Fruit fly (Drosophila melanogaster) whole organism, embryonic: ENCODE data around the gene CG4467.
A peak's percentile ranks its signal among the peaks of the same experiment; 100 is the strongest.

Experiments
- Atf3 ChIP-seq: fragments of 200-800 bp; sonication (Bioruptor generic); optimal IDR thresholded peaks from 3 replicates; lab custom pipeline; 2016; ENCODE audit warnings: missing biosample characterization, missing genetic modification characterization
- Atf6 ChIP-seq: fragments of 200-800 bp; sonication (Bioruptor generic); IDR thresholded peaks from 2 replicates; pipeline ENCODE4 v1.3.6; 2022; ENCODE audit warnings: missing biosample characterization, missing genetic modification characterization
- B-H1 ChIP-seq: fragments of 200-800 bp; sonication (Bioruptor generic); IDR thresholded peaks from 3 replicates; pipeline ENCODE4 v1.3.6; 2022; ENCODE audit warnings: missing biosample characterization, missing genetic modification characterization
- Bdp1 ChIP-seq: fragments of 200-800 bp; sonication (Bioruptor generic); optimal IDR thresholded peaks from 3 replicates; lab custom pipeline; 2016; ENCODE audit warnings: missing biosample characterization, missing genetic modification characterization
- CG10366 ChIP-seq: fragments of 200-800 bp; sonication (Bioruptor generic); IDR thresholded peaks from 2 replicates; pipeline ENCODE4 v1.3.6; 2022; ENCODE audit warnings: missing biosample characterization, missing genetic modification characterization
- CG11696 ChIP-seq: fragments of 200-800 bp; sonication (Bioruptor generic); IDR thresholded peaks from 2 replicates; pipeline ENCODE4 v1.3.6; 2022; ENCODE audit warnings: missing biosample characterization, missing genetic modification characterization
- CG11723 ChIP-seq: fragments of 200-800 bp; sonication (Bioruptor generic); optimal IDR thresholded peaks from 2 replicates; lab custom pipeline; 2017; ENCODE audit warnings: missing biosample characterization, mild to moderate bottlenecking, missing genetic modification characterization
- CG13894 ChIP-seq: fragments of 200-800 bp; sonication (Bioruptor generic); optimal IDR thresholded peaks from 3 replicates; lab custom pipeline; 2018; ENCODE audit warnings: missing biosample characterization, mild to moderate bottlenecking, missing genetic modification characterization, moderate library complexity
- CG14667 ChIP-seq: fragments of 200-800 bp; sonication (Bioruptor generic); IDR thresholded peaks from 2 replicates; pipeline ENCODE4 v1.3.6; 2022; ENCODE audit warnings: missing biosample characterization, missing genetic modification characterization
- CG15601 ChIP-seq: fragments of 200-800 bp; sonication (Bioruptor generic); optimal IDR thresholded peaks from 3 replicates; lab custom pipeline; 2019; ENCODE audit warnings: missing biosample characterization, mild to moderate bottlenecking, missing genetic modification characterization, moderate library complexity
- CG1603 ChIP-seq: fragments of 200-800 bp; sonication (Bioruptor generic); optimal IDR thresholded peaks from 2 replicates; lab custom pipeline; 2019; ENCODE audit warnings: missing biosample characterization, mild to moderate bottlenecking, missing genetic modification characterization, moderate library complexity
- CG17361 ChIP-seq: fragments of 200-800 bp; sonication (Bioruptor generic); IDR thresholded peaks from 3 replicates; pipeline ENCODE4 v1.3.6; 2022; ENCODE audit warnings: missing biosample characterization, missing genetic modification characterization
- CG1792 ChIP-seq: fragments of 200-800 bp; sonication (Bioruptor generic); optimal IDR thresholded peaks from 2 replicates; lab custom pipeline; 2016; ENCODE audit warnings: missing biosample characterization, missing genetic modification characterization
- CG2120 ChIP-seq: fragments of 200-800 bp; sonication (Bioruptor generic); optimal IDR thresholded peaks from 3 replicates; lab custom pipeline; 2016; ENCODE audit warnings: missing biosample characterization, missing genetic modification characterization
- CG2678 ChIP-seq: fragments of 200-800 bp; sonication (Bioruptor generic); optimal IDR thresholded peaks from 3 replicates; lab custom pipeline; 2019; ENCODE audit warnings: missing biosample characterization, mild to moderate bottlenecking, missing genetic modification characterization, moderate library complexity
- CG30403 ChIP-seq: fragments of 200-800 bp; sonication (Bioruptor generic); optimal IDR thresholded peaks from 3 replicates; lab custom pipeline; 2016; ENCODE audit warnings: missing biosample characterization, missing genetic modification characterization
- CG3281 ChIP-seq: fragments of 200-800 bp; sonication (Bioruptor generic); optimal IDR thresholded peaks from 3 replicates; lab custom pipeline; 2017; ENCODE audit warnings: missing biosample characterization, mild to moderate bottlenecking, missing genetic modification characterization
- CG4404 ChIP-seq: fragments of 200-800 bp; sonication (Bioruptor generic); IDR thresholded peaks from 2 replicates; pipeline ENCODE4 v1.3.6; 2022; ENCODE audit warnings: missing biosample characterization, missing genetic modification characterization
- CG4820 ChIP-seq: fragments of 200-800 bp; sonication (Bioruptor generic); optimal IDR thresholded peaks from 3 replicates; lab custom pipeline; 2016; ENCODE audit warnings: missing biosample characterization, missing genetic modification characterization
- CG6854 ChIP-seq: fragments of 200-800 bp; sonication (Bioruptor generic); optimal IDR thresholded peaks from 3 replicates; lab custom pipeline; 2017; ENCODE audit warnings: missing biosample characterization, mild to moderate bottlenecking, missing genetic modification characterization
- CG8290 ChIP-seq, 3 experiments: fragments of 200-800 bp; sonication (Bioruptor generic); optimal IDR thresholded peaks; 2 replicates each; lab custom pipeline; 2016 to 2019; ENCODE audit warnings: missing biosample characterization in 3 of 3, missing genetic modification characterization in 3 of 3, mild to moderate bottlenecking in 2 of 3, moderate library complexity in 1 of 3
- CkIIα-i1 ChIP-seq: fragments of 200-800 bp; sonication (Bioruptor generic); IDR thresholded peaks from 2 replicates; pipeline ENCODE4 v1.3.6; 2022; ENCODE audit warnings: missing biosample characterization, missing genetic modification characterization
- D19A ChIP-seq: fragments of 200-800 bp; optimal IDR thresholded peaks from 3 replicates; lab custom pipeline; 2019; ENCODE audit warnings: missing biosample characterization, mild to moderate bottlenecking, missing genetic modification characterization, moderate library complexity
- E2f1 ChIP-seq: fragments of 200-800 bp; sonication (Bioruptor generic); IDR thresholded peaks from 2 replicates; pipeline ENCODE4 v1.3.6; 2022; ENCODE audit warnings: missing biosample characterization, missing genetic modification characterization
- Eip74EF ChIP-seq, 2 experiments: fragments of 200-800 bp in 1 of 2; fragments of >200 bp in 1 of 2; sonication (Bioruptor generic) in 1 of 2; optimal IDR thresholded peaks; 2 replicates each; lab custom pipeline; 2017 to 2019; ENCODE audit warnings: missing biosample characterization in 2 of 2, missing genetic modification characterization in 2 of 2, mild to moderate bottlenecking in 1 of 2, moderate library complexity in 1 of 2
- Fer1 ChIP-seq: fragments of 200-800 bp; sonication (Bioruptor generic); optimal IDR thresholded peaks from 2 replicates; lab custom pipeline; 2017; ENCODE audit warnings: missing biosample characterization, mild to moderate bottlenecking, missing genetic modification characterization
- HHEX ChIP-seq: fragments of 200-800 bp; sonication (Bioruptor generic); optimal IDR thresholded peaks from 3 replicates; lab custom pipeline; 2017; ENCODE audit warnings: missing biosample characterization, mild to moderate bottlenecking, missing genetic modification characterization, missing genetic modification reagents
- HmgZ ChIP-seq: fragments of 200-800 bp; sonication (Bioruptor generic); optimal IDR thresholded peaks from 2 replicates; lab custom pipeline; 2018; ENCODE audit warnings: missing biosample characterization, mild to moderate bottlenecking, missing genetic modification characterization
- Hr78 ChIP-seq, 2 experiments: fragments of 200-800 bp in 1 of 2; fragments of >200 bp in 1 of 2; sonication (Bioruptor generic) in 1 of 2; optimal IDR thresholded peaks; 2 replicates each; lab custom pipeline; 2017 to 2019; ENCODE audit warnings: missing biosample characterization in 2 of 2, missing genetic modification characterization in 2 of 2, mild to moderate bottlenecking in 1 of 2, moderate library complexity in 1 of 2
- MTF-1 ChIP-seq: fragments of 200-800 bp; sonication (Bioruptor generic); optimal IDR thresholded peaks from 2 replicates; lab custom pipeline; 2018; ENCODE audit warnings: missing biosample characterization, mild to moderate bottlenecking, missing genetic modification characterization, borderline replicate concordance
- Mad ChIP-seq: fragments of 200-800 bp; sonication (Bioruptor generic); optimal IDR thresholded peaks from 2 replicates; lab custom pipeline; 2016; ENCODE audit warnings: missing biosample characterization, missing genetic modification characterization
- Mrtf ChIP-seq: fragments of 200-800 bp; sonication (Bioruptor generic); IDR thresholded peaks from 3 replicates; pipeline ENCODE4 v1.3.6; 2022; ENCODE audit warnings: missing biosample characterization, missing genetic modification characterization
- Ptx1 ChIP-seq: fragments of 200-800 bp; sonication (Bioruptor generic); IDR thresholded peaks from 2 replicates; pipeline ENCODE4 v1.3.6; 2022; ENCODE audit warnings: missing biosample characterization, missing genetic modification characterization
- Trl ChIP-seq, 3 experiments: fragments of >200 bp in 2 of 3; fragments of 200-800 bp in 1 of 3; sonication (Bioruptor generic) in 1 of 3; optimal IDR thresholded peaks; 2 replicates in 1 of 3; 3 replicates in 2 of 3; lab custom pipeline; 2016 to 2017; ENCODE audit warnings: missing biosample characterization in 1 of 3, missing genetic modification characterization in 1 of 3
- Xrp1 ChIP-seq: fragments of 200-800 bp; sonication (Bioruptor generic); IDR thresholded peaks from 2 replicates; pipeline ENCODE4 v1.3.6; 2022; ENCODE audit warnings: missing biosample characterization, missing genetic modification characterization
- YL-1 ChIP-seq: fragments of 200-800 bp; sonication (Bioruptor generic); optimal IDR thresholded peaks from 3 replicates; lab custom pipeline; 2017; ENCODE audit warnings: missing biosample characterization, mild to moderate bottlenecking, missing genetic modification characterization
- bsh ChIP-seq, 2 experiments: fragments of 200-800 bp; sonication (Bioruptor generic); optimal IDR thresholded peaks; 2 replicates each; lab custom pipeline; 2017 to 2018; ENCODE audit warnings: mild to moderate bottlenecking in 2 of 2, missing biosample characterization in 2 of 2, missing genetic modification characterization in 2 of 2, moderate library complexity in 1 of 2
- ems ChIP-seq: fragments of 200-800 bp; sonication (Bioruptor generic); optimal IDR thresholded peaks from 3 replicates; lab custom pipeline; 2016; ENCODE audit warnings: missing biosample characterization, missing genetic modification characterization
- gro ChIP-seq: fragments of 200-800 bp; sonication (Bioruptor generic); optimal IDR thresholded peaks from 2 replicates; lab custom pipeline; 2016; ENCODE audit warnings: missing biosample characterization, missing genetic modification characterization
- hkb ChIP-seq, 2 experiments: fragments of 200-800 bp in 1 of 2; fragments of >200 bp in 1 of 2; sonication (Bioruptor generic) in 1 of 2; IDR thresholded peaks in 1 of 2; optimal IDR thresholded peaks in 1 of 2; 2 replicates each; pipeline versions ENCODE4 v1.3.6 to Lab custom; 2017 to 2022; ENCODE audit warnings: missing biosample characterization in 1 of 2, missing genetic modification characterization in 1 of 2
- mam ChIP-seq: fragments of 200-800 bp; sonication (Bioruptor generic); optimal IDR thresholded peaks from 3 replicates; lab custom pipeline; 2016; ENCODE audit warnings: missing biosample characterization, missing genetic modification characterization
- nerfin-1 ChIP-seq: fragments of 200-800 bp; sonication (Bioruptor generic); optimal IDR thresholded peaks from 3 replicates; lab custom pipeline; 2019; ENCODE audit warnings: missing biosample characterization, mild to moderate bottlenecking, missing genetic modification characterization, moderate library complexity
- scrt ChIP-seq: fragments of 200-800 bp; sonication (Bioruptor generic); optimal IDR thresholded peaks from 2 replicates; lab custom pipeline; 2018; ENCODE audit warnings: missing biosample characterization, mild to moderate bottlenecking, missing genetic modification characterization, moderate library complexity
- tin ChIP-seq: fragments of 200-800 bp; sonication (Bioruptor generic); optimal IDR thresholded peaks from 3 replicates; lab custom pipeline; 2016; ENCODE audit warnings: missing biosample characterization, missing genetic modification characterization
- tio ChIP-seq: fragments of 200-800 bp; sonication (Bioruptor generic); optimal IDR thresholded peaks from 2 replicates; lab custom pipeline; 2017; ENCODE audit warnings: missing biosample characterization, missing genetic modification characterization, inconsistent platforms
- twi ChIP-seq: fragments of 200-800 bp; optimal IDR thresholded peaks from 2 replicates; lab custom pipeline; 2019; ENCODE audit warnings: missing biosample characterization, mild to moderate bottlenecking, missing genetic modification characterization, moderate library complexity
- unpg ChIP-seq: fragments of 200-800 bp; sonication (Bioruptor generic); optimal IDR thresholded peaks from 3 replicates; lab custom pipeline; 2018; ENCODE audit warnings: missing biosample characterization, mild to moderate bottlenecking, missing genetic modification characterization, moderate library complexity
- yki ChIP-seq: fragments of >200 bp; optimal IDR thresholded peaks from 3 replicates; lab custom pipeline; 2018
- zfh1 ChIP-seq: fragments of 200-800 bp; sonication (Bioruptor generic); IDR thresholded peaks from 3 replicates; pipeline ENCODE4 v1.3.6; 2022; ENCODE audit warnings: missing biosample characterization, missing genetic modification characterization

The CG4467 gene

DNA sequence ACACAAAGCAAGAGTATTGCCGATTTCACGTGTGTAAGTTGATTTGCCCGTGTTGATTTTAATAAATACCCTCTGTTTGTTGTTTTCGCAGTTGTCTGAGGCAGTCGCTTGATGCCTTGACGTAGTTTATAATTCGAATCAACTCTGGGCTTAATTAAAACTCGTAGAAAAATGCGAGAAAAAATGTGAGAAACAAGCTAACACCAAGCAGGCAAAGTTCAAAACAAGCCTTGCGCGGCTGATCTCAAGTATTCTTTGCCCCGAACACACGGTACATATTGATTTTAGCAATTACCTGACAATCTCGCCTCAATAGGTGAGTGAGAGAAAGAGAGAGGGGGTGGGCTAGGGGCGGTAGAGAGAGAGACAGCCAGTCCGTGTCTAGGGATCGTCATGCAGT lies 23.4 kb downstream of the CG4467 start (continued):
- TF ChIP-seq Mrtf (peak; percentile 24; the same call in 1 of the 3 replicates), zfh1 (peak; percentile 53; the same call in 1 of the 3 replicates), Hr78 (GFP tag; optimal IDR thresholded peaks at IDR 0.05; lab: Kevin White, UChicago) (no peak), tio (peak; percentile 34), CG30403 (no peak), CkIIα-i1 (GFP tag; lab: Robert Waterston, UW) (no peak), CG11696 (peak; percentile 54; the same call in 1 of the 2 replicates), D19A (tag; lab: Kevin White, UChicago) (peak; percentile 15), CG3281 (GFP tag; lab: Kevin White, UChicago) (peak; percentile 57), CG11723 (GFP tag; lab: Kevin White, UChicago) (no peak), CG1603 (peak; percentile 8), CG17361 (0 out of 3 replicates have a peak, but pooled peaks have one; percentile 30), bsh (GFP tag; optimal IDR thresholded peaks at IDR 0.05; lab: Kevin White, UChicago) (peak in 1 of 2 experiments; percentile 32), CG14667 (GFP tag; lab: Robert Waterston, UW) (no peak), CG2120 (peak; percentile 64), CG4404 (GFP tag; lab: Robert Waterston, UW) (no peak), Bdp1 (GFP tag; lab: Kevin White, UChicago) (no peak), CG2678 (peak; percentile 62), HHEX (GFP tag; lab: Kevin White, UChicago) (peak; percentile 53), yki (no peak), Ptx1 (GFP tag; lab: Robert Waterston, UW) (no peak), twi (tag; lab: Kevin White, UChicago) (no peak), nerfin-1 (tag; lab: Kevin White, UChicago) (no peak), hkb (optimal IDR thresholded peaks at IDR 0.05; lab: Kevin White, UChicago) (no peak), hkb (GFP tag; IDR thresholded peaks at IDR 0.05; lab: Robert Waterston, UW) (peak; percentile 46; the same call in 1 of the 2 replicates), CG13894 (tag; lab: Kevin White, UChicago) (peak; percentile 57), CG8290 (GFP tag; optimal IDR thresholded peaks at IDR 0.05; lab: Kevin White, UChicago) (no peak), CG8290 (tag; optimal IDR thresholded peaks at IDR 0.05; lab: Kevin White, UChicago) (peak in 1 of 2 experiments; percentile 76), ems (peak; percentile 26), Fer1 (GFP tag; lab: Kevin White, UChicago) (peak; percentile 66), B-H1 (GFP tag; lab: Robert Waterston, UW) (no peak; the same call in 2 of the 3 replicates), gro (GFP tag; lab: Kevin White, UChicago) (peak; percentile 15), Atf6 (peak; percentile 79), CG1792 (GFP tag; lab: Kevin White, UChicago) (peak; percentile 11), mam (peak; percentile 29), Atf3 (GFP tag; lab: Kevin White, UChicago) (no peak), E2f1 (GFP tag; lab: Robert Waterston, UW) (no peak), Trl (optimal IDR thresholded peaks at IDR 0.05; lab: Kevin White, UChicago) (no peak), Trl (GFP tag; optimal IDR thresholded peaks at IDR 0.05; lab: Kevin White, UChicago) (peak; percentile 49), CG15601 (tag; lab: Kevin White, UChicago) (peak; percentile 9), Xrp1 (GFP tag; lab: Robert Waterston, UW) (no peak), CG4820 (GFP tag; lab: Kevin White, UChicago) (no peak), MTF-1 (GFP tag; lab: Kevin White, UChicago) (peak; percentile 26), Eip74EF (GFP tag; optimal IDR thresholded peaks at IDR 0.05; lab: Kevin White, UChicago) (no peak), scrt (GFP tag; lab: Kevin White, UChicago) (peak; percentile 34), tin (GFP tag; lab: Kevin White, UChicago) (no peak), HmgZ (tag; lab: Kevin White, UChicago) (peak; percentile 45), CG10366 (GFP tag; lab: Robert Waterston, UW) (no peak; the same call in 1 of the 2 replicates), unpg (no peak), YL-1 (GFP tag; lab: Kevin White, UChicago) (no peak), CG6854 (peak; percentile 32), Mad (GFP tag; lab: Kevin White, UChicago) (peak; percentile 4)
